Worm (Caenorhabditis elegans) whole organism, young adult: Measurements from ENCODE around the gene math-28.
A peak's percentile ranks its signal among the peaks of the same experiment; 100 is the strongest.

Experiments
- B0261.1 ChIP-seq: sonication (generic microtip); optimal IDR thresholded peaks from 2 replicates; lab custom pipeline; 2016; ENCODE audit warnings: mild to moderate bottlenecking, missing genetic modification characterization, moderate library complexity, missing compliant biosample characterization
- C17E4.6 ChIP-seq: fragments of 200-800 bp; sonication (Bioruptor generic); IDR thresholded peaks from 2 replicates; pipeline ENCODE4 v1.3.6; 2022; ENCODE audit warnings: missing genetic modification reagents, missing genetic modification characterization, missing compliant biosample characterization
- D2030.7 ChIP-seq: fragments of 200-800 bp; sonication (Bioruptor generic); IDR thresholded peaks from 2 replicates; pipeline ENCODE4 v1.3.6; 2022; ENCODE audit warnings: missing genetic modification reagents, missing genetic modification characterization, missing compliant biosample characterization
- F10E7.11 ChIP-seq: sonication (generic microtip); optimal IDR thresholded peaks from 2 replicates; lab custom pipeline; 2017; ENCODE audit warnings: mild to moderate bottlenecking, missing genetic modification characterization, moderate library complexity, missing compliant biosample characterization
- F33H1.4 ChIP-seq: fragments of 200-800 bp; sonication (Bioruptor generic); IDR thresholded peaks from 2 replicates; pipeline ENCODE4 v1.3.6; 2022; ENCODE audit warnings: missing genetic modification reagents, missing genetic modification characterization, missing compliant biosample characterization
- F39B2.1 ChIP-seq: fragments of 200-800 bp; sonication (Bioruptor generic); IDR thresholded peaks from 2 replicates; pipeline ENCODE4 v1.3.6; 2022; ENCODE audit warnings: missing genetic modification reagents, missing genetic modification characterization, missing compliant biosample characterization
- F52B5.7 ChIP-seq: sonication (generic microtip); optimal IDR thresholded peaks from 2 replicates; lab custom pipeline; 2016; ENCODE audit warnings: mild to moderate bottlenecking, missing genetic modification characterization, missing compliant biosample characterization
- aptf-2 ChIP-seq: fragments of 200-800 bp; sonication (Bioruptor generic); conservative IDR thresholded peaks from 2 replicates; pipeline ENCODE4 v1.3.6; 2022; ENCODE audit warnings: missing genetic modification reagents, missing genetic modification characterization, missing compliant biosample characterization
- aptf-3 ChIP-seq: fragments of 200-800 bp; sonication (Bioruptor generic); IDR thresholded peaks from 2 replicates; pipeline ENCODE4 v1.3.6; 2022; ENCODE audit warnings: missing genetic modification characterization, missing compliant biosample characterization
- athp-1 ChIP-seq: sonication (generic microtip); optimal IDR thresholded peaks from 2 replicates; lab custom pipeline; 2017; ENCODE audit warnings: mild to moderate bottlenecking, missing genetic modification characterization, missing compliant biosample characterization
- attf-5 ChIP-seq: fragments of 200-800 bp; sonication (Bioruptor generic); optimal IDR thresholded peaks from 2 replicates; lab custom pipeline; 2018; ENCODE audit warnings: mild to moderate bottlenecking, missing genetic modification characterization, missing compliant biosample characterization
- bed-1 ChIP-seq: fragments of 200-800 bp; sonication (Bioruptor generic); IDR thresholded peaks from 2 replicates; pipeline ENCODE4 v1.3.6; 2022; ENCODE audit warnings: missing genetic modification reagents, missing genetic modification characterization, missing compliant biosample characterization
- cebp-2 ChIP-seq: fragments of 200-800 bp; sonication (Bioruptor generic); IDR thresholded peaks from 2 replicates; pipeline ENCODE4 v1.3.6; 2022; ENCODE audit warnings: missing genetic modification characterization, missing compliant biosample characterization
- ceh-100 ChIP-seq: fragments of 200-800 bp; sonication (Bioruptor generic); IDR thresholded peaks from 2 replicates; pipeline ENCODE4 v1.3.6; 2022; ENCODE audit warnings: missing genetic modification reagents, missing genetic modification characterization, missing compliant biosample characterization
- ceh-27 ChIP-seq: fragments of 200-800 bp; sonication (Bioruptor generic); optimal IDR thresholded peaks from 2 replicates; lab custom pipeline; 2018; ENCODE audit warnings: mild to moderate bottlenecking, missing genetic modification characterization, moderate library complexity, missing compliant biosample characterization
- ceh-40 ChIP-seq: fragments of 200-800 bp; sonication (Bioruptor generic); IDR thresholded peaks from 2 replicates; pipeline ENCODE4 v1.3.6; 2022; ENCODE audit warnings: missing genetic modification characterization, missing compliant biosample characterization
- ceh-58 ChIP-seq: fragments of 200-800 bp; sonication (Bioruptor generic); IDR thresholded peaks from 2 replicates; pipeline ENCODE4 v1.3.6; 2022; ENCODE audit warnings: missing genetic modification characterization, missing compliant biosample characterization
- ceh-79 ChIP-seq: sonication (generic microtip); optimal IDR thresholded peaks from 2 replicates; lab custom pipeline; 2017; ENCODE audit warnings: mild to moderate bottlenecking, missing genetic modification characterization, missing compliant biosample characterization
- dpff-1 ChIP-seq: sonication (generic microtip); optimal IDR thresholded peaks from 2 replicates; lab custom pipeline; 2017; ENCODE audit warnings: mild to moderate bottlenecking, missing genetic modification characterization, missing compliant biosample characterization
- efl-1 ChIP-seq: fragments of 150-350 bp; optimal IDR thresholded peaks from 2 replicates; lab custom pipeline; 2014; ENCODE audit warnings: missing biosample characterization, missing genetic modification reagents, missing genetic modification characterization
- hmg-20 ChIP-seq: fragments of 200-800 bp; sonication (Bioruptor generic); IDR thresholded peaks from 2 replicates; pipeline ENCODE4 v1.3.6; 2022; ENCODE audit warnings: missing genetic modification reagents, missing genetic modification characterization, missing compliant biosample characterization
- let-607 ChIP-seq, 2 experiments: fragments of 200-800 bp in 1 of 2; sonication (Bioruptor generic) in 1 of 2; sonication (generic microtip) in 1 of 2; optimal IDR thresholded peaks; 2 replicates each; lab custom pipeline; 2016 to 2018; ENCODE audit warnings: mild to moderate bottlenecking in 2 of 2, missing compliant biosample characterization in 2 of 2, missing genetic modification characterization in 2 of 2, moderate library complexity in 2 of 2, missing genotype in 1 of 2
- madf-10 ChIP-seq: sonication (generic microtip); optimal IDR thresholded peaks from 2 replicates; lab custom pipeline; 2016; ENCODE audit warnings: mild to moderate bottlenecking, missing genetic modification characterization, missing compliant biosample characterization
- mcd-1 ChIP-seq: fragments of 200-800 bp; sonication (Bioruptor generic); IDR thresholded peaks from 2 replicates; pipeline ENCODE4 v1.3.6; 2022; ENCODE audit warnings: missing genetic modification reagents, missing genetic modification characterization, missing compliant biosample characterization
- mel-28 ChIP-seq: sonication (generic microtip); optimal IDR thresholded peaks from 2 replicates; lab custom pipeline; 2016; ENCODE audit warnings: borderline replicate concordance, mild to moderate bottlenecking, missing genetic modification characterization, missing compliant biosample characterization
- mes-4 ChIP-seq: sonication (generic microtip); optimal IDR thresholded peaks from 2 replicates; lab custom pipeline; 2016; ENCODE audit warnings: missing genotype, missing genetic modification characterization, missing compliant biosample characterization
- repo-1 ChIP-seq: sonication (generic microtip); optimal IDR thresholded peaks from 2 replicates; lab custom pipeline; 2017; ENCODE audit warnings: mild to moderate bottlenecking, missing genetic modification characterization, missing compliant biosample characterization
- sdz-38 ChIP-seq: sonication (generic microtip); optimal IDR thresholded peaks from 2 replicates; lab custom pipeline; 2016; ENCODE audit warnings: missing genotype, missing genetic modification characterization, missing compliant biosample characterization
- sea-2 ChIP-seq: fragments of 200-800 bp; sonication (Bioruptor generic); IDR thresholded peaks from 2 replicates; pipeline ENCODE4 v1.3.6; 2022; ENCODE audit warnings: missing genetic modification characterization, missing compliant biosample characterization
- tbx-9 ChIP-seq: sonication (generic microtip); optimal IDR thresholded peaks from 2 replicates; lab custom pipeline; 2016; ENCODE audit warnings: borderline replicate concordance, missing genetic modification characterization, inconsistent platforms, missing compliant biosample characterization
- tlf-1 ChIP-seq: fragments of 200-800 bp; sonication (Bioruptor generic); optimal IDR thresholded peaks from 2 replicates; lab custom pipeline; 2018; ENCODE audit warnings: mild to moderate bottlenecking, missing genetic modification characterization, missing compliant biosample characterization
- unc-130 ChIP-seq: sonication (generic microtip); optimal IDR thresholded peaks from 2 replicates; lab custom pipeline; 2016; ENCODE audit warnings: missing genetic modification reagents, missing genetic modification characterization, missing compliant biosample characterization
- ztf-28 ChIP-seq: fragments of 200-800 bp; sonication (Bioruptor generic); IDR thresholded peaks from 2 replicates; pipeline ENCODE4 v1.3.6; 2022; ENCODE audit warnings: missing genetic modification reagents, missing genetic modification characterization, missing compliant biosample characterization
- ztf-3 ChIP-seq: fragments of 200-800 bp; sonication (Bioruptor generic); optimal IDR thresholded peaks from 2 replicates; lab custom pipeline; 2018; ENCODE audit warnings: mild to moderate bottlenecking, missing genetic modification characterization, missing compliant biosample characterization

The math-28 gene

DNA sequence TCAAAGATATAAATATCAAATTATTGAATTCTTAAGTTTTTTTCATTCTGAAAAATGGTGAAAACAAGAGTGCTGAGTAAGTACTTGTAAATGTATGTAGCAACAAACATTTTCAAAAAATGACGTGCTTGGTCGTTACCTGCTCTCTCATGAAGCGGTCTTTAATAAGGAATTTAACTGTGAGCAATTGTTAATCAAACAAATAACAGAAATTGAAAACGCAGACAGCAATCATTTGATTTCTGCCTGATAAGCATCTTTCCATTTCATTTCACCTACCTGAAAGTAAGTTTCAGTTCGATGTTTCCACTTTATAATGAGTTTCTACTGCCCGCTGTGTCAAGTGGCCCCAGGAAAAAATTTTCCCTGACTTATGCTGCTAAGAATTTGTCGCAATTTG, at the start of gene math-28:
math-28 (plus strand) TSS at position 301 of the 400 bp plus-strand sequence.
- TF ChIP-seq ceh-100 (GFP tag; lab: Robert Waterston, UW) (no peak), F33H1.4 (no peak), attf-5 (GFP tag; lab: Kevin White, UChicago) (no peak), F52B5.7 (no peak), tlf-1 (GFP tag; lab: Kevin White, UChicago) (no peak), tbx-9 (tag; lab: Kevin White, UChicago) (no peak), hmg-20 (GFP tag; lab: Robert Waterston, UW) (no peak), sdz-38 (tag; lab: Kevin White, UChicago) (no peak), B0261.1 (tag; lab: Kevin White, UChicago) (no peak), efl-1 (GFP tag; lab: Kevin White, UChicago) (no peak), D2030.7 (GFP tag; lab: Robert Waterston, UW) (no peak)

DNA sequence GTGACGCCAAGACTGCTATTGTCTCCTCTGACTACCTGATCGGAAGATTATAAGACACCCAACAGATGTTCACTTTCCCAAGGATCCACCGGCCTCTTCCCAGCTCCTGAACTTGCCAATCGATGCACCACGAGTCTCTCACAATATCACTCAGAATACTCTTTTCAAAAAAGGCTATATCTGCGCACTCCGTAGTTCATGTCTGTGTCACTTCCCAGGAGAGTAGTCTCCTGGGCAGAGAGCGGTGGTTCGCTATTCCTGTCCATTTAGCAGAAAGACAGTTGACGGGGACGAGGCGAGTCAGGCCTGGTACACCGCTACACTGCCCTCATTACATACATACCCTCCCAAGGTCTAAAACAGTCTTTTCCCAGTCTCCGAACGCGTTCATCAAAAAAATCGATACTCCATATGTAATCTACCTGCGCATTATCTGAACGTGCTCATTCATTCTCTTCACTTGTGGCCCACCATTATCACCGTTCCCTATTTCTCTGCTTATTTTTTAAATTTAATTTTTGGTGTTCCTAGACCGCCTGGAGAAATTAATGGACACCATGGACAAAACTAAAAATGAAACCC, 48.3 kb upstream of the math-28 start, which contains the start of gene btb-6:
btb-6 (plus strand) TSS at position 532 of the 582 bp plus-strand sequence.
- peak; percentile 87; the same call in 1 of the 2 replicates for TF ChIP-seq aptf-3
- no peak for TF ChIP-seq dpff-1 (tag; lab: Kevin White, UChicago)
- TF ChIP-seq bed-1 (GFP tag; lab: Robert Waterston, UW) = 0 out of 2 replicates have a peak, but pooled peaks have one; percentile 47
- TF ChIP-seq ztf-3 = no peak
- peak; percentile 97 for TF ChIP-seq aptf-2 (GFP tag; lab: Robert Waterston, UW)
- TF ChIP-seq, all 124 proteins: peak for 3

DNA sequence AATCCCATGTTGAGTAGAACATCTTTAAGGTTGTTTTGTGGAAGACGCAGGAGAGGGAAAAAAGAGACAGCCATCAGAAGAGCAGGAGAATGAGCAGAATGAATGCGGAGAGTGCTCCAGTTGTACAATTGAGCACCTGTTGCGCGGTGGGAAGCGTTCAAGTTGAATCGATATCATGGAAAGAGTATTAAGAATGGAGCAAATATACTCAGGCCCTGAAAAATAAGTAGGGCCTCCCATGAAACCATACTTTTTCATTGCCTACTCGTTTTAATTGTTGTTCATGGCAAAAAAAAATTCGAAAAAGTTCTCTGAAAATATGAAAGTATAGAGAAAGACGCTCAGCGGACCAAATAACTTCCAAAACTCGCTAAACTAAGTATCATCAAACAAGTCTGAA, 44.0 kb upstream of the math-28 start, which contains the start of gene fbxb-48:
fbxb-48 (minus strand) TSS at position 101 of the 400 bp plus-strand sequence.
- TF ChIP-seq ceh-58 (GFP tag; lab: Robert Waterston, UW) = no peak
- no peak for TF ChIP-seq repo-1 (tag; lab: Kevin White, UChicago)
- TF ChIP-seq unc-130 (GFP tag; lab: Kevin White, UChicago) = no peak
- TF ChIP-seq ceh-100 (GFP tag; lab: Robert Waterston, UW) = no peak
- TF ChIP-seq C17E4.6 (GFP tag; lab: Robert Waterston, UW) = no peak
- TF ChIP-seq ztf-28 (GFP tag; lab: Robert Waterston, UW) = no peak
- TF ChIP-seq cebp-2 = no peak

DNA sequence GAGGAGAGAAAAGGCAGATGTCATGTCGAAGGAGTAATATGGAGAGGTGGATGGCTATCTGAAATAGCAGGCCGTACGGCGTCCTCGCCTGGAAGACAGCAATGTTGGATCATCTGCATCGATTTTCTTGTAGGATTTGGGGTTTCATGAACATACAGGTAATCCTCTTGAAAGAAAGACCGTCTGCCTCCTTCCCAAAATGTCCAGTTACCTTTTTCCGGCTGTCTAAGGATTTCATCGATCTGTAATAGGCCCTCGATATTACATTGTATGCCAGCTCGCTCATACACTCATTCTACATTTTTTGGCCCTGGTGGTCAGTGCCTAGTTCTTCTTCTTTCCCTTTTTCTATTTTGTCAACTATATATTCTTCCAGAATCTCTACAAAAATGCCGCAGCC, 40.8 kb upstream of the math-28 start, which contains the start of the genes fbxb-5 and btb-8:
fbxb-5 (minus strand) TSS at position 101 of the 400 bp plus-strand sequence.
btb-8 (plus strand) TSS at position 377 of the 400 bp plus-strand sequence.
- no peak for TF ChIP-seq F39B2.1 (GFP tag; lab: Robert Waterston, UW)
- TF ChIP-seq ceh-27 (GFP tag; lab: Kevin White, UChicago) = no peak
- no peak for TF ChIP-seq mes-4 (tag; lab: Kevin White, UChicago)
- TF ChIP-seq ztf-3 = no peak
- no peak for TF ChIP-seq mcd-1 (GFP tag; lab: Robert Waterston, UW)
- TF ChIP-seq ceh-79 (tag; lab: Kevin White, UChicago) = no peak
- no peak for TF ChIP-seq let-607 (tag; optimal IDR thresholded peaks at IDR 0.05; lab: Kevin White, UChicago)
- no peak for TF ChIP-seq ceh-100 (GFP tag; lab: Robert Waterston, UW)
- no peak for TF ChIP-seq F10E7.11 (tag; lab: Kevin White, UChicago)
- TF ChIP-seq madf-10 = no peak
- no peak for TF ChIP-seq ceh-40 (GFP tag; lab: Robert Waterston, UW)
- no peak for TF ChIP-seq sea-2 (GFP tag; lab: Robert Waterston, UW)
- no peak for TF ChIP-seq athp-1 (tag; lab: Kevin White, UChicago)
- no peak for TF ChIP-seq mel-28 (tag; lab: Kevin White, UChicago)
- TF ChIP-seq, all 124 proteins: peak for 0
